Worm (Caenorhabditis elegans) whole organism, young adult: ENCODE results near the gene C08F1.10.
"Not testable (repeated sequence)": the region's sequence is repeated elsewhere in the genome, so short reads cannot be mapped to it uniquely, and the experiment has no call there.

Source experiments
- ama-1 ChIP-seq, 3 experiments: fragments of 150-350 bp in 1 of 3; sonication (generic microtip) in 2 of 3; optimal IDR thresholded peaks; 2 replicates each; lab custom pipeline; 2014 to 2018; ENCODE audit warnings: missing biosample characterization in 2 of 3, missing genetic modification characterization in 2 of 3, missing genetic modification reagents in 2 of 3
- bed-2 ChIP-seq: fragments of 200-800 bp; sonication (Bioruptor generic); IDR thresholded peaks from 2 replicates; pipeline ENCODE4 v1.3.6; 2022; ENCODE audit warnings: missing genetic modification reagents, missing genetic modification characterization, missing compliant biosample characterization
- ceh-79 ChIP-seq: sonication (generic microtip); optimal IDR thresholded peaks from 2 replicates; lab custom pipeline; 2017; ENCODE audit warnings: mild to moderate bottlenecking, missing genetic modification characterization, missing compliant biosample characterization
- egrh-3 ChIP-seq: fragments of 200-800 bp; sonication (Bioruptor generic); IDR thresholded peaks from 2 replicates; pipeline ENCODE4 v1.3.6; 2022; ENCODE audit warnings: missing genetic modification reagents, missing genetic modification characterization, missing compliant biosample characterization
- nhr-120 ChIP-seq: fragments of 200-800 bp; sonication (Bioruptor generic); IDR thresholded peaks from 2 replicates; pipeline ENCODE4 v1.3.6; 2022; ENCODE audit warnings: missing genetic modification characterization, missing compliant biosample characterization
- snpc-4 ChIP-seq, 5 experiments: fragments of 150-350 bp in 1 of 5; sonication (generic microtip) in 4 of 5; optimal IDR thresholded peaks; 2 replicates each; lab custom pipeline; 2014 to 2018; ENCODE audit warnings: missing genetic modification characterization in 5 of 5, missing biosample characterization in 3 of 5, antibody characterized with exemption in 2 of 5, mild to moderate bottlenecking in 2 of 5, missing compliant biosample characterization in 2 of 5, missing genotype in 2 of 5, moderate library complexity in 2 of 5, missing genetic modification reagents in 1 of 5

ce11 chrII:1775234-1775633 is 10.9 kb downstream of the C08F1.10 start, which contains the start of gene F36H5.14:
- not testable (repeated sequence) for TF ChIP-seq ama-1 (optimal IDR thresholded peaks at IDR 0.05; lab: Kevin White, UChicago); ama-1 (GFP tag; optimal IDR thresholded peaks at IDR 0.05; lab: Kevin White, UChicago); bed-2 (GFP tag; lab: Robert Waterston, UW); nhr-120 (GFP tag; lab: Robert Waterston, UW); snpc-4 (GFP tag; optimal IDR thresholded peaks at IDR 0.05; lab: Kevin White, UChicago); snpc-4 (tag; optimal IDR thresholded peaks at IDR 0.05; lab: Kevin White, UChicago); ceh-79; egrh-3 (GFP tag; lab: Robert Waterston, UW)
